Worm (Caenorhabditis elegans) whole organism, L2 larva: ENCODE data around the gene T22E5.6.

Experiments
- ama-1 ChIP-seq: fragments of 150-350 bp; optimal IDR thresholded peaks from 2 replicates; lab custom pipeline; 2018; ENCODE audit warnings: inconsistent platforms
- egl-27 ChIP-seq: sonication (generic microtip); optimal IDR thresholded peaks from 3 replicates; lab custom pipeline; 2017; ENCODE audit warnings: missing biosample characterization, missing genetic modification reagents, missing genetic modification characterization
- lin-13 ChIP-seq: fragments of 150-350 bp; optimal IDR thresholded peaks from 2 replicates; lab custom pipeline; 2014; ENCODE audit warnings: missing biosample characterization, missing genetic modification reagents, missing genetic modification characterization
- nhr-25 ChIP-seq: fragments of 150-350 bp; sonication (generic microtip); optimal IDR thresholded peaks from 3 replicates; lab custom pipeline; 2014; ENCODE audit warnings: missing biosample characterization, missing genetic modification characterization
- unc-55 ChIP-seq: fragments of 150-350 bp; sonication (generic microtip); optimal IDR thresholded peaks from 3 replicates; lab custom pipeline; 2014; ENCODE audit warnings: missing biosample characterization, missing genetic modification reagents, missing genetic modification characterization

DNA sequence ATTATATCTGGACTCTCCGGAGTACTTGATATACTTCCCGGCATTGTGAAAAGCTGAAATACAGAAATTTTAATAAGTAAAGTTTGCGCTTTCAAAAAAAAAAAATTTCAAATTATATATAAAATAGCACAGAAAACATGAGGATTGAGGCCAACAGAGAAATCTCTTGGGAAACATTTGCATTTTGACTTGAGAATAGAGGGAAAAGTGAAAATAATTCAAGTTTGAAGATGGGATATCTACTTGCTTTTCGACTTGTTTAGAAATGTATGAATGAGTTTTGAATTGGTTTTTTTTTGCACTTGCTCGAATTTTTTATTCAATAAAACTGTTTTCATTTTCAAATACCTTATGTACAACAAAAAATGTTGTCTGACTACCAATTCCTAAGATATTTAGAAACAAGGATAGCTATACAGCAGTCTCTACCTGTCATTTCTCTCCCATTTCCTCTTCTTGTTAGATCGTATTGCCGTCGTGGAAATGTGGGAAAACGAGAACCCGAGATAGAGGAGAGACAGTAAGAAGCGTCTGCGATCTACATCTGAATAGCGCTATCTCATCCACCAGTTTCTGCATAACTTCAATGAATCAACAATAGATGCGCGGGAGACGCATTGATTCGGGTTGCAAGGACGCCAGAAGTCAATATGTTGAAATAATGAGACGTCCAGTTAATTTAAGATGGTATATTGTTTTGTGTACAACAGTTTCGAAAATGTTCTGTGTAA, at the start of gene T22E5.6:
- TF ChIP-seq nhr-25 (tag; lab: Kevin White, UChicago) (no peak), ama-1 (no peak), egl-27 (tag; lab: Kevin White, UChicago) (no peak), lin-13 (GFP tag; lab: Kevin White, UChicago) (no peak), unc-55 (no peak)
